Fruit fly (Drosophila melanogaster): ENCODE results near the gene Nep7.
"Not testable (repeated sequence)": the region's sequence is repeated elsewhere in the genome, so short reads cannot be mapped to it uniquely, and the experiment has no call there.

The Nep7 gene

DNA sequence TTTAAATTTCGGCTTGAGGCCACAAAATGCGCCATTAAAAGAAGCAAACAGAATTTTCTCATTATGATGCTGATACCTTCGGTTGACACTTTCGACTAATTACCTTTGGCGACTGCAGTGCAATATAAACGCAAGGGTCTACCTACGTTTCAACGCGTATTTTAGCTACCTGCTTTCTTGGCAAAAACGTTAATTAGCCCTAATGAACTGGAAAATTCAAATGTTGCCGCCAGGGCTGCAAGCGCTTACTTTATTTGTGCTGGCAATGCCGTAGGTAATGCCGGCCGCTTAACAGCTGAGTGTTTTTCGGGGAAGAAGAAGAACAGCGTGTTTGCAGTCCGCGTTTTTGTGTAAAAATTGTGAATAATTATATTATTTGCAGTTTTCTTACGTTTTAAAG is 5.8 kb downstream of the Nep7 start, which contains the start of gene CG31253:
Gene CG31253, minus strand, starts transcription at position 101 of the 400 bp plus-strand sequence.
- not testable (repeated sequence) for TF ChIP-seq EcR (GFP tag; optimal IDR thresholded peaks at IDR 0.05); CG8478 (optimal IDR thresholded peaks at IDR 0.05); usp (GFP tag; optimal IDR thresholded peaks at IDR 0.05)

DNA sequence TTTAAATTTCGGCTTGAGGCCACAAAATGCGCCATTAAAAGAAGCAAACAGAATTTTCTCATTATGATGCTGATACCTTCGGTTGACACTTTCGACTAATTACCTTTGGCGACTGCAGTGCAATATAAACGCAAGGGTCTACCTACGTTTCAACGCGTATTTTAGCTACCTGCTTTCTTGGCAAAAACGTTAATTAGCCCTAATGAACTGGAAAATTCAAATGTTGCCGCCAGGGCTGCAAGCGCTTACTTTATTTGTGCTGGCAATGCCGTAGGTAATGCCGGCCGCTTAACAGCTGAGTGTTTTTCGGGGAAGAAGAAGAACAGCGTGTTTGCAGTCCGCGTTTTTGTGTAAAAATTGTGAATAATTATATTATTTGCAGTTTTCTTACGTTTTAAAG is 8.4 kb downstream of the Nep7 start, which contains the start of the genes CG31131 and CG4849:
Gene CG31131, minus strand, starts transcription at position 101 of the 400 bp plus-strand sequence.
Gene CG4849, plus strand, starts transcription at position 297 of the 400 bp plus-strand sequence.
- not testable (repeated sequence) for TF ChIP-seq CG8478 (optimal IDR thresholded peaks at IDR 0.05); usp (GFP tag; optimal IDR thresholded peaks at IDR 0.05); EcR (GFP tag; optimal IDR thresholded peaks at IDR 0.05)

DNA sequence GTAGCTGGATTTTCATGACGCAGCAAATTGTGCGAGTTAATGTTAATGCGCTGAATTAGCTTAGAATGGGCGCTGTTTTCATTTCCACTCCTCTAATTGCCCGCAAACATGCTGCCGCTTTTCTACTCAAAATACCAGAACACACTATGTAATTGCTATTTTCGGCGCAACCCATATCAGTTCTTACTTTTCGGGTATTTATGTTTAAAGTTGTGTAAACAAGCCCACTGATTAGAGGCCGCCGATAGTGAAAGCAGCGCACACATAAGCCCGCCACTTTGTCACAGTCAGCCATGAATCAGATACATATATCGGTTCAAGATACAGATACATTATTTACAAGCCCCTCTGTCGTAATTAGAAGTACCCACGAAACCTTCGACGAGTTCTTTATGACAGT is 32.1 kb downstream of the Nep7 start:
- no peak for TF ChIP-seq Dll (optimal IDR thresholded peaks at IDR 0.05)
- TF ChIP-seq usp (GFP tag; optimal IDR thresholded peaks at IDR 0.05), result no peak
- no peak for TF ChIP-seq psq (optimal IDR thresholded peaks at IDR 0.05)
- TF ChIP-seq pan (optimal IDR thresholded peaks at IDR 0.05), result no peak
- TF ChIP-seq CG8478 (optimal IDR thresholded peaks at IDR 0.05), result no peak

DNA sequence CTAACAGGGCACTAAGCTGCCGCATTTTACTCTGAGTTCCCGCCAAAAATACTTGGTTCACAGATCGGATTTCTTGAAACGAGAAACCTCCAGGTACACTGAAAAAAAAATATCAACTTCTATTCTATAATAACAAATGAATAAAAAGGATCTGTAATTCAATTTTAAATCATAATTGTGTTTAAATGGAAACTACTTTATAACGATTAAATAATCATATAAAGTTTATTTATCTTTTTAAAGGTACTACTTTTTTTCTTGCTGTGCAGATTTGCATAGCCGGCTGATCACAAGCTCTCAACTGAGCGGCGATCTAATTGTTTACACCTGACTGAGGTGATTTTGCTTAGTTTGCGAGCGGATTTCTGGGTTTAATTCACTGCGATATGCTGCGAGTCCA is 32.6 kb downstream of the Nep7 start:
- no peak for TF ChIP-seq pan (optimal IDR thresholded peaks at IDR 0.05)

DNA sequence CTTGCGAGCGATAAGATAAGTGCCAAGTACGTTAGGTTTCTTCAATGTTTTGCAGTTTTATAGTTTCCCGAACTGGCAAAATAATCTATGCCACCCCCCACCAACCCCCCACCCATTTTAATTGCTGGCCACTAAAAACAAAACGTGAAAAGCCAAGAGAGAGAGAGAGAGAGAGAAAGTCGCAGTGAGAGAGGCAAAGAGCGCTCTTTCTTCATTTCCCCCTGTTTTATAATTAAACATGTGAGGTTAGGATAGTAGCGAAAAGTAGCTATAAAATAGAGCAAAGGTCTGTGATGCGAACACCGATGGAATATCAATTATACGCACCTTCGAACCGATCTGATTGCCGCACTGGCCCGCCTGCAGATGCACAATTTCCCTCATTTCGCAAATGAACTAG is 33.1 kb downstream of the Nep7 start:
- TF ChIP-seq EcR (GFP tag; optimal IDR thresholded peaks at IDR 0.05), result no peak
- no peak for TF ChIP-seq pan (optimal IDR thresholded peaks at IDR 0.05)
- no peak for TF ChIP-seq psq (optimal IDR thresholded peaks at IDR 0.05)
- no peak for TF ChIP-seq CG8478 (optimal IDR thresholded peaks at IDR 0.05)
- TF ChIP-seq Dll (optimal IDR thresholded peaks at IDR 0.05), result peak; percentile 8
- TF ChIP-seq usp (GFP tag; optimal IDR thresholded peaks at IDR 0.05), result no peak

DNA sequence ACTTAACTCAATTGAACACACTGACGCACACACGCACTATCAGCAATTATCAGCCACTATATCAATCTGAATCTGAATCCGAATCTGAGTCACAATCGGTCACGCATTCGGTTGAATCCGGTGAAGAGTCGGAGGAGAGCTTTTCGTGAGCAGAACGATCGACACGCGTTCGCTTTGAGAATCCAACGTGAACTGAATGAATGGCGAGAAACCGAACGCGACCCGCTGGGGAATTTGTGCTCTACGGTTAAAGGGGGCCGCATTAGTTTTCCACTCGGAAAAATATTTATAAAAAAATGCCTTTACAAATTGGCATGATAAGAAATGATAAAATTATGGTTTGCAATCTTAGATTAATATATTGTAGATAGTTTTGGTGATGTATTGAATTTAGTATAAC is 33.5 kb downstream of the Nep7 start, which contains the start of gene betaTub97EF:
Gene betaTub97EF, minus strand, starts transcription at position 196 of the 400 bp plus-strand sequence.
- TF ChIP-seq CG8478 (optimal IDR thresholded peaks at IDR 0.05), result no peak
- no peak for TF ChIP-seq psq (optimal IDR thresholded peaks at IDR 0.05)
- no peak for TF ChIP-seq EcR (GFP tag; optimal IDR thresholded peaks at IDR 0.05)
- no peak for TF ChIP-seq Dll (optimal IDR thresholded peaks at IDR 0.05)
- TF ChIP-seq pan (optimal IDR thresholded peaks at IDR 0.05), result no peak
- no peak for TF ChIP-seq usp (GFP tag; optimal IDR thresholded peaks at IDR 0.05)

DNA sequence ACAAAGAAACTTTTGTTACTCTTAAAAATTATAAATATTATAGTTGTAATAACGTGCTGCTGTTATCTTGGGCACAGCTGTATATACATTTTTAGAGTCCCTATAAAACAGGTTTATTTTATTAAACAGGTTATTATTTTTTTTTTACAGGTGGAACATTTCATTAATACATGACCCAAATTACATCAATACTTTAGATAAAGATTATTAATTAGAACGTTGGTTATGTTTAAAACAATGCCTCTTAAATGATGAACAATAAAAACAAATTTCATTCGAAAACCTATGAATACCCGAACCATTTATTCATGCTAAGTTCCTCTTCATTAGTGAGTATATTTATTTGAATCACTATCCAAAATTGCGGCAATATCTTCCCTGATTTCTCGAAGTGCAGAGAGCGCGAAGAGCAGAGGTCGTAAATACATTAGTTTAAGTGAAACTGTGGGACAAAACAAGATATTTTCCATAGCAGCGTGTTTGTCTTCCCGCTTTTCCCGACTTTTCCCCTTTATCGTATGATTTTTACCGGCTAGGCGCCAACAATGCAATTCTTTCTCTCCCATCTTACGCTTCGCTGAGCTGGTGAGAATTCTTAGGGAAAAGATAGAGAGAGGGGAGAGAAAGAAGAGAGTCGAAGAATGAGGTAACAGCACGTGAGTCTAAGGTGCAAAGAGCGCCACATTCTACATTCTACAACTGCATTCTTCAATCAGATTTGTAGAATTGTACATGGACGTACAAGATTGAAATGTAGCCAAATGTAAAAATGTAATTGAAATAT is 34.1 kb downstream of the Nep7 start:
- TF ChIP-seq EcR (GFP tag; optimal IDR thresholded peaks at IDR 0.05) (no peak), CG8478 (optimal IDR thresholded peaks at IDR 0.05) (no peak), pan (optimal IDR thresholded peaks at IDR 0.05) (no peak), Dll (optimal IDR thresholded peaks at IDR 0.05) (no peak), psq (optimal IDR thresholded peaks at IDR 0.05) (no peak), usp (GFP tag; optimal IDR thresholded peaks at IDR 0.05) (no peak)

DNA sequence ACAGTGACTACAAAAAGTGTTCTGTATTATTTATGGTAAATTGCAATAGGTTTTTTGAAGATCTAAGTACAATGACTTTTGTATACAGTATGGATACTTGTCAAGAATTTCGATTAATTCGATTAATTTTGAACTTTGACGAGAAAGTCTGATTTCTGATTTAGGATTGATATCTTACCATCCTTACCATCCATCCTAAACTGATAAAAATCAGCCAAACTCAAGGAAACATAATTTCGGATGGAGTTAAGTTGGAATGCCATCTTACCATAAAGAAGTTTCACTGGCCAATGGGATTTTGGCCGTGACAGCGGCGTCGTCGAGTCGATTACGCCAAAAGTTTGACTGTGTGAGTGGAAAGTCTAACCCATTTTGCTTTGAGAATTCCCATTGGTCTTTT is 35.9 kb downstream of the Nep7 start, which contains the start of gene CG4815:
Gene CG4815, minus strand, starts transcription at position 101 of the 400 bp plus-strand sequence.
- TF ChIP-seq pan (optimal IDR thresholded peaks at IDR 0.05) (no peak), usp (GFP tag; optimal IDR thresholded peaks at IDR 0.05) (no peak), EcR (GFP tag; optimal IDR thresholded peaks at IDR 0.05) (no peak), CG8478 (optimal IDR thresholded peaks at IDR 0.05) (no peak), psq (optimal IDR thresholded peaks at IDR 0.05) (no peak), Dll (optimal IDR thresholded peaks at IDR 0.05) (no peak)

DNA sequence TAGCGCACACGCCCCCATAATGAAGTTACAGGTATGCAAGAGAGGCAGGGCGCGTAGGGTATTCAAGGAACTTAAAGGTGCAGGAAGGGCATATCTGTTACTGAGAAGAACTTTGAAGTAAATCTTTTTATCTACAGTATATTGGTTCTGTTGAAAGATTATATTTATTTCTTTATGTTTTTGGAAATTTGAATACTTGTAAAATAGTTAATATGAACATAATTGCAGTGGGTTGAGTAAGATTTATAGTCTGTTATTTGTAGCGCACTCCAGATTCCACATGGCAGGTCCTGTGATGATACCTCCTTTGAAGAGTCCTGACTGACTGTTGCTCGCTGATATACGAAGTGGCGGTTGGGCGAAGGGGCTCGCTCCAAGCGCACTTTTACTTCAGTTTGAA is 49.3 kb downstream of the Nep7 start:
- TF ChIP-seq pan (optimal IDR thresholded peaks at IDR 0.05), result no peak
- TF ChIP-seq EcR (GFP tag; optimal IDR thresholded peaks at IDR 0.05), result no peak
- TF ChIP-seq usp (GFP tag; optimal IDR thresholded peaks at IDR 0.05), result no peak
- no peak for TF ChIP-seq psq (optimal IDR thresholded peaks at IDR 0.05)
- no peak for TF ChIP-seq CG8478 (optimal IDR thresholded peaks at IDR 0.05)

Measured in whole organism.